Fruit fly (Drosophila melanogaster) whole organism, embryonic: ENCODE measurements around the gene Wbp2.

Experiments
- Abd-B ChIP-seq: fragments of 200-800 bp; sonication (Bioruptor generic); optimal IDR thresholded peaks from 2 replicates; lab custom pipeline; 2018; ENCODE audit warnings: missing biosample characterization, mild to moderate bottlenecking, missing genetic modification characterization, moderate library complexity
- Antp ChIP-seq: fragments of 200-800 bp; sonication (Bioruptor generic); optimal IDR thresholded peaks from 3 replicates; lab custom pipeline; 2016; ENCODE audit warnings: missing biosample characterization, missing genetic modification characterization
- Atf3 ChIP-seq: fragments of 200-800 bp; sonication (Bioruptor generic); optimal IDR thresholded peaks from 3 replicates; lab custom pipeline; 2016; ENCODE audit warnings: missing biosample characterization, missing genetic modification characterization
- C15 ChIP-seq: fragments of 200-800 bp; sonication (Bioruptor generic); IDR thresholded peaks from 3 replicates; pipeline ENCODE4 v1.3.6; 2022; ENCODE audit warnings: missing biosample characterization, missing genetic modification characterization
- CG10543 ChIP-seq: fragments of 200-800 bp; sonication (Bioruptor generic); optimal IDR thresholded peaks from 3 replicates; lab custom pipeline; 2017; ENCODE audit warnings: missing biosample characterization, mild to moderate bottlenecking, missing genetic modification characterization, moderate library complexity
- CG14014 ChIP-seq: fragments of 200-800 bp; sonication (Bioruptor generic); IDR thresholded peaks from 2 replicates; pipeline ENCODE4 v1.3.6; 2022; ENCODE audit warnings: missing biosample characterization, missing genetic modification characterization
- CG15479 ChIP-seq: fragments of 200-800 bp; sonication (Bioruptor generic); optimal IDR thresholded peaks from 3 replicates; lab custom pipeline; 2019; ENCODE audit warnings: missing biosample characterization, mild to moderate bottlenecking, missing genetic modification characterization, moderate library complexity
- CG17186 ChIP-seq: fragments of 200-800 bp; sonication (Bioruptor generic); optimal IDR thresholded peaks from 3 replicates; lab custom pipeline; 2017; ENCODE audit warnings: missing biosample characterization, missing genetic modification reagents, missing genetic modification characterization
- CG2889 ChIP-seq: fragments of 200-800 bp; sonication (Bioruptor generic); IDR thresholded peaks from 3 replicates; pipeline ENCODE4 v1.3.6; 2022; ENCODE audit warnings: missing biosample characterization, missing genetic modification characterization
- CG31388 ChIP-seq: fragments of 200-800 bp; sonication (Bioruptor generic); optimal IDR thresholded peaks from 2 replicates; lab custom pipeline; 2016; ENCODE audit warnings: missing biosample characterization, missing genetic modification characterization
- CG3838 ChIP-seq: fragments of 200-800 bp; sonication (Bioruptor generic); optimal IDR thresholded peaks from 3 replicates; lab custom pipeline; 2016; ENCODE audit warnings: missing biosample characterization, missing genetic modification characterization
- CG3995 ChIP-seq: fragments of 200-800 bp; sonication (Bioruptor generic); optimal IDR thresholded peaks from 3 replicates; lab custom pipeline; 2016; ENCODE audit warnings: missing biosample characterization, missing genetic modification characterization
- CG6272 ChIP-seq: fragments of 200-800 bp; sonication (Bioruptor generic); IDR thresholded peaks from 2 replicates; pipeline ENCODE4 v1.3.6; 2022; ENCODE audit warnings: missing biosample characterization, missing genetic modification characterization
- CG8281 ChIP-seq: fragments of 200-800 bp; sonication (Bioruptor generic); optimal IDR thresholded peaks from 2 replicates; lab custom pipeline; 2018; ENCODE audit warnings: missing biosample characterization, mild to moderate bottlenecking, missing genetic modification characterization, moderate library complexity
- D ChIP-seq, 2 experiments: fragments of 200-800 bp in 1 of 2; fragments of >200 bp in 1 of 2; sonication (Bioruptor generic) in 1 of 2; optimal IDR thresholded peaks; 2 replicates in 1 of 2; 3 replicates in 1 of 2; lab custom pipeline; 2017; ENCODE audit warnings: mild to moderate bottlenecking in 1 of 2, missing biosample characterization in 1 of 2, missing genetic modification characterization in 1 of 2, missing genetic modification reagents in 1 of 2
- Eip74EF ChIP-seq, 2 experiments: fragments of 200-800 bp in 1 of 2; fragments of >200 bp in 1 of 2; sonication (Bioruptor generic) in 1 of 2; optimal IDR thresholded peaks; 2 replicates each; lab custom pipeline; 2017 to 2019; ENCODE audit warnings: missing biosample characterization in 2 of 2, missing genetic modification characterization in 2 of 2, mild to moderate bottlenecking in 1 of 2, moderate library complexity in 1 of 2
- HLH4C ChIP-seq: fragments of 200-800 bp; sonication (Bioruptor generic); IDR thresholded peaks from 3 replicates; pipeline ENCODE4 v1.3.6; 2022; ENCODE audit warnings: missing biosample characterization, missing genetic modification characterization; ENCODE audit not compliant: partially characterized antibody
- HLH54F ChIP-seq: fragments of 200-800 bp; sonication (Bioruptor generic); optimal IDR thresholded peaks from 3 replicates; lab custom pipeline; 2016; ENCODE audit warnings: missing biosample characterization, missing genetic modification characterization
- Hey ChIP-seq: fragments of 200-800 bp; sonication (Bioruptor generic); optimal IDR thresholded peaks from 3 replicates; lab custom pipeline; 2018; ENCODE audit warnings: missing biosample characterization, mild to moderate bottlenecking, missing genetic modification characterization
- HmgD ChIP-seq: fragments of 200-800 bp; sonication (Bioruptor generic); optimal IDR thresholded peaks from 3 replicates; lab custom pipeline; 2016; ENCODE audit warnings: missing biosample characterization, missing genetic modification characterization
- Hmr ChIP-seq: fragments of 200-800 bp; sonication (Bioruptor generic); optimal IDR thresholded peaks from 3 replicates; lab custom pipeline; 2017; ENCODE audit warnings: mild to moderate bottlenecking, missing biosample characterization, missing genetic modification reagents, missing genetic modification characterization
- Hmx ChIP-seq: fragments of 200-800 bp; sonication (Bioruptor generic); optimal IDR thresholded peaks from 2 replicates; lab custom pipeline; 2016; ENCODE audit warnings: missing biosample characterization, missing genetic modification characterization
- NFAT ChIP-seq: fragments of 200-800 bp; sonication (Bioruptor generic); IDR thresholded peaks from 2 replicates; pipeline ENCODE4 v1.3.6; 2022; ENCODE audit warnings: missing biosample characterization, missing genetic modification characterization
- Oaz ChIP-seq: fragments of 200-800 bp; sonication (Bioruptor generic); IDR thresholded peaks from 2 replicates; pipeline ENCODE4 v1.3.6; 2022; ENCODE audit warnings: missing biosample characterization, missing genetic modification characterization
- Side ChIP-seq: fragments of 200-800 bp; sonication (Bioruptor generic); optimal IDR thresholded peaks from 2 replicates; lab custom pipeline; 2016; ENCODE audit warnings: missing biosample characterization, missing genetic modification characterization
- ase ChIP-seq: fragments of 200-800 bp; sonication (Bioruptor generic); IDR thresholded peaks from 3 replicates; pipeline ENCODE4 v1.3.6; 2022; ENCODE audit warnings: missing biosample characterization, missing genetic modification characterization
- bcd ChIP-seq: fragments of 200-800 bp; sonication (Bioruptor generic); optimal IDR thresholded peaks from 2 replicates; lab custom pipeline; 2017; ENCODE audit warnings: missing biosample characterization, mild to moderate bottlenecking, missing genetic modification characterization
- br ChIP-seq: fragments of >200 bp; optimal IDR thresholded peaks from 2 replicates; lab custom pipeline; 2017
- cad ChIP-seq: fragments of >200 bp; optimal IDR thresholded peaks from 2 replicates; lab custom pipeline; 2017; ENCODE audit warnings: missing biosample characterization, missing genetic modification characterization
- fru ChIP-seq: fragments of >200 bp; optimal IDR thresholded peaks from 2 replicates; lab custom pipeline; 2017
- ftz-f1 ChIP-seq: fragments of 200-800 bp; sonication (Bioruptor generic); optimal IDR thresholded peaks from 2 replicates; lab custom pipeline; 2016; ENCODE audit warnings: missing biosample characterization, missing genetic modification characterization
- gcm ChIP-seq: fragments of 200-800 bp; sonication (Bioruptor generic); optimal IDR thresholded peaks from 2 replicates; lab custom pipeline; 2019; ENCODE audit warnings: missing biosample characterization, mild to moderate bottlenecking, missing genetic modification characterization, moderate library complexity
- gcm2 ChIP-seq: fragments of 200-800 bp; sonication (Bioruptor generic); optimal IDR thresholded peaks from 2 replicates; lab custom pipeline; 2016; ENCODE audit warnings: missing biosample characterization, missing genetic modification characterization
- her ChIP-seq: fragments of 200-800 bp; sonication (Bioruptor generic); optimal IDR thresholded peaks from 2 replicates; lab custom pipeline; 2016; ENCODE audit warnings: missing biosample characterization, missing genetic modification characterization
- ken ChIP-seq: fragments of 200-800 bp; sonication (Bioruptor generic); IDR thresholded peaks from 3 replicates; pipeline ENCODE4 v1.3.6; 2022; ENCODE audit warnings: missing biosample characterization, missing genetic modification characterization
- lbe ChIP-seq: fragments of 200-800 bp; sonication (Bioruptor generic); optimal IDR thresholded peaks from 2 replicates; lab custom pipeline; 2016; ENCODE audit warnings: missing biosample characterization, mild to moderate bottlenecking, missing genetic modification characterization
- lov ChIP-seq, 2 experiments: fragments of 200-800 bp in 1 of 2; fragments of >200 bp in 1 of 2; sonication (Bioruptor generic) in 1 of 2; IDR thresholded peaks in 1 of 2; optimal IDR thresholded peaks in 1 of 2; 2 replicates in 1 of 2; 3 replicates in 1 of 2; pipeline versions ENCODE4 v1.3.6 to Lab custom; 2017 to 2022; ENCODE audit warnings: missing biosample characterization in 1 of 2, missing genetic modification characterization in 1 of 2
- nau ChIP-seq: fragments of 200-800 bp; sonication (Bioruptor generic); optimal IDR thresholded peaks from 3 replicates; lab custom pipeline; 2017; ENCODE audit warnings: missing biosample characterization, mild to moderate bottlenecking, missing genetic modification characterization, missing genetic modification reagents
- odd ChIP-seq: fragments of 200-800 bp; sonication (Bioruptor generic); optimal IDR thresholded peaks from 2 replicates; lab custom pipeline; 2017; ENCODE audit warnings: missing biosample characterization, mild to moderate bottlenecking, missing genetic modification characterization
- p53 ChIP-seq: fragments of 200-800 bp; sonication (Bioruptor generic); optimal IDR thresholded peaks from 2 replicates; lab custom pipeline; 2016; ENCODE audit warnings: missing biosample characterization, missing genetic modification characterization
- salm ChIP-seq: fragments of 200-800 bp; sonication (Bioruptor generic); optimal IDR thresholded peaks from 2 replicates; lab custom pipeline; 2018; ENCODE audit warnings: missing biosample characterization, mild to moderate bottlenecking, missing genetic modification characterization
- sens-2 ChIP-seq: fragments of 200-800 bp; sonication (Bioruptor generic); IDR thresholded peaks from 2 replicates; pipeline ENCODE4 v1.3.6; 2022; ENCODE audit warnings: missing biosample characterization, missing genetic modification characterization
- slp2 ChIP-seq: fragments of 200-800 bp; sonication (Bioruptor generic); optimal IDR thresholded peaks from 2 replicates; lab custom pipeline; 2016; ENCODE audit warnings: missing biosample characterization, missing genetic modification characterization
- sna ChIP-seq: fragments of 200-800 bp; sonication (Bioruptor generic); IDR thresholded peaks from 2 replicates; pipeline ENCODE4 v1.3.6; 2022; ENCODE audit warnings: missing biosample characterization, missing genetic modification characterization; ENCODE audit not compliant: partially characterized antibody
- sr ChIP-seq: fragments of 200-800 bp; sonication (Bioruptor generic); IDR thresholded peaks from 3 replicates; pipeline ENCODE4 v1.3.6; 2022; ENCODE audit warnings: missing biosample characterization, missing genetic modification characterization
- stwl ChIP-seq: fragments of 200-800 bp; sonication (Bioruptor generic); optimal IDR thresholded peaks from 3 replicates; lab custom pipeline; 2018; ENCODE audit warnings: missing biosample characterization, mild to moderate bottlenecking, missing genetic modification characterization, moderate library complexity
- tio ChIP-seq: fragments of 200-800 bp; sonication (Bioruptor generic); optimal IDR thresholded peaks from 2 replicates; lab custom pipeline; 2017; ENCODE audit warnings: missing biosample characterization, missing genetic modification characterization, inconsistent platforms
- trem ChIP-seq: fragments of 200-800 bp; optimal IDR thresholded peaks from 3 replicates; lab custom pipeline; 2019; ENCODE audit warnings: missing biosample characterization, mild to moderate bottlenecking, missing genetic modification characterization, moderate library complexity
- zen ChIP-seq: fragments of 200-800 bp; sonication (Bioruptor generic); optimal IDR thresholded peaks from 3 replicates; lab custom pipeline; 2018; ENCODE audit warnings: missing biosample characterization, mild to moderate bottlenecking, missing genetic modification characterization, moderate library complexity

Wbp2 gene

DNA sequence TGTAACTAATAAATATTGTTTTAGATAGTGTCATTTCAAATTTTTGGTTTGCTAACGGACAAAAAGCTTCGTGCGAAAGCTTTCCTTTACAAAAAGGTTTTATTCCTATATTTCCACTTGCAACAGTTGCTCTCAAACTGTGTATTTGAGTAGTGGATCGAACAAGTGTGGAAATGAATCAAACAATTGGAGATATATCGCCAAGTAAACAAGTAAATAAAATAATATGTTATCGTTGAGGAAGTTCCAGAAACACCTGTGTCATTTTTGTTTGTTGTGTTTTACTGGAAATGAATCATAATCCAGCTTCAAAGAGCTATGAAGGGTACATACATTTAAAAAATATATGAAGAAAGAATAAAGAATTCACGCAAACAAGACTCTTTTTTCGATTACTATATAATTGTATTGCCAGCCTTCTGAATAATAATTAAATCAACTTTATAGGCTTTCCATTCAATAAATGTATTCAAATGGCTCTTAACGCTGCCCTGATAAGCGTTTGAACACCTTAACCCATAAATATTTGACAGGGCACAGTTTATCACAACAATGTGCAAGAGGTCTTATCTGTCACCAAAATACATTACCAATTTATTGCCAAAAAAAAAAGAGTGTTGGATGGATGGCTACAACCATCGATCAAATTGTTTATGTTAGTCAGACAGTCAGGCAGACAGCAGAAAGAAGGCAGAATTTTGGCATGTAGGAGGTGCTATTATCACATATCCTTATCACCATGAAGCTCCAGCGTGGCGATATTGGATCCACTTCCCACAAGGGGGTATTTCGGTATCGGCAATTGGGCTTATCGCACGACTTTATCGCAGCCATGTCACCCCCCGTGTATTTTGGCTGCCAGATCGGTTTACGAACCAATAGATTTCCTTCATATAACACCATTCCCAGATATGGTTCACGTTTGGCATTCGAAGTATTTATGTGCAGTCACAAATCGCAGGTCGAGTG, 14.2 kb upstream of the Wbp2 start (continued):
- TF ChIP-seq CG14014 (GFP tag; lab: Robert Waterston, UW) = no peak
- no peak for TF ChIP-seq sens-2 (GFP tag; lab: Robert Waterston, UW)
- no peak for TF ChIP-seq lbe (GFP tag; lab: Kevin White, UChicago)
- no peak for TF ChIP-seq ase (GFP tag; lab: Robert Waterston, UW)
- TF ChIP-seq CG3838 = no peak
- no peak for TF ChIP-seq HLH4C (GFP tag; lab: Robert Waterston, UW)
- no peak for TF ChIP-seq CG8281
- TF ChIP-seq D (optimal IDR thresholded peaks at IDR 0.05; lab: Kevin White, UChicago) = no peak
- no peak for TF ChIP-seq D (GFP tag; optimal IDR thresholded peaks at IDR 0.05; lab: Kevin White, UChicago)
- no peak for TF ChIP-seq lov (optimal IDR thresholded peaks at IDR 0.05; lab: Kevin White, UChicago)
- no peak for TF ChIP-seq lov (GFP tag; IDR thresholded peaks at IDR 0.05; lab: Robert Waterston, UW)
- TF ChIP-seq p53 (GFP tag; lab: Kevin White, UChicago) = no peak
- no peak for TF ChIP-seq slp2 (GFP tag; lab: Kevin White, UChicago)
- no peak for TF ChIP-seq ken (GFP tag; lab: Robert Waterston, UW)
- no peak for TF ChIP-seq ftz-f1
- no peak for TF ChIP-seq NFAT
- no peak for TF ChIP-seq tio (GFP tag; lab: Kevin White, UChicago)
- no peak for TF ChIP-seq zen (tag; lab: Kevin White, UChicago)
- TF ChIP-seq fru = no peak
- TF ChIP-seq CG15479 (GFP tag; lab: Kevin White, UChicago) = no peak
- no peak for TF ChIP-seq sr (GFP tag; lab: Robert Waterston, UW)
- TF ChIP-seq sna = no peak
- no peak for TF ChIP-seq CG31388
- no peak for TF ChIP-seq CG6272 (GFP tag; lab: Robert Waterston, UW)
- no peak for TF ChIP-seq Side (GFP tag; lab: Kevin White, UChicago)
- no peak for TF ChIP-seq CG17186 (GFP tag; lab: Kevin White, UChicago)
- TF ChIP-seq HLH54F = no peak
- no peak for TF ChIP-seq trem (tag; lab: Kevin White, UChicago)
- TF ChIP-seq Antp (GFP tag; lab: Kevin White, UChicago) = no peak
- no peak for TF ChIP-seq HmgD
- no peak for TF ChIP-seq nau (GFP tag; lab: Kevin White, UChicago)
- no peak for TF ChIP-seq Atf3 (GFP tag; lab: Kevin White, UChicago)
- TF ChIP-seq odd (GFP tag; lab: Kevin White, UChicago) = no peak
- TF ChIP-seq salm (tag; lab: Kevin White, UChicago) = no peak
- no peak for TF ChIP-seq Eip74EF (GFP tag; optimal IDR thresholded peaks at IDR 0.05; lab: Kevin White, UChicago)
- TF ChIP-seq C15 (GFP tag; lab: Robert Waterston, UW) = no peak
- TF ChIP-seq Hmx = no peak
- TF ChIP-seq CG2889 (GFP tag; lab: Robert Waterston, UW) = no peak
- TF ChIP-seq gcm (GFP tag; lab: Kevin White, UChicago) = no peak
- no peak for TF ChIP-seq Abd-B (GFP tag; lab: Kevin White, UChicago)
- no peak for TF ChIP-seq CG10543
- peak; percentile 35 for TF ChIP-seq Hey (tag; lab: Kevin White, UChicago)
- TF ChIP-seq cad (GFP tag; lab: Kevin White, UChicago) = no peak
- no peak for TF ChIP-seq bcd (GFP tag; lab: Kevin White, UChicago)
- no peak for TF ChIP-seq her (GFP tag; lab: Kevin White, UChicago)
- TF ChIP-seq stwl = peak; percentile 24
- TF ChIP-seq Hmr (GFP tag; lab: Kevin White, UChicago) = no peak
- no peak for TF ChIP-seq CG3995 (GFP tag; lab: Kevin White, UChicago)
- TF ChIP-seq gcm2 (GFP tag; lab: Kevin White, UChicago) = no peak
- TF ChIP-seq Oaz = no peak
- TF ChIP-seq br = no peak
